Fruit fly (Drosophila melanogaster): Measurements from ENCODE around the gene CG13760.
"Not testable (repeated sequence)": the region's sequence is repeated elsewhere in the genome, so short reads cannot be mapped to it uniquely, and the experiment has no call there.

The CG13760 gene

dm6 chrX:2585055-2585715 is at the start of gene CG13760:
CG13760 (minus strand) TSS chrX:2585699.
- TF ChIP-seq CG8478 (optimal IDR thresholded peaks at IDR 0.05): no peak
- no peak for TF ChIP-seq usp (GFP tag; optimal IDR thresholded peaks at IDR 0.05)
- no peak for TF ChIP-seq psq (optimal IDR thresholded peaks at IDR 0.05)
- no peak for TF ChIP-seq EcR (GFP tag; optimal IDR thresholded peaks at IDR 0.05)
- TF ChIP-seq pan (optimal IDR thresholded peaks at IDR 0.05): no peak
- no peak for TF ChIP-seq Dll (optimal IDR thresholded peaks at IDR 0.05)

dm6 chrX:2635075-2635643 is 49.7 kb upstream of the CG13760 start:
- no peak for TF ChIP-seq CG8478 (optimal IDR thresholded peaks at IDR 0.05)
- no peak for TF ChIP-seq pan (optimal IDR thresholded peaks at IDR 0.05)
- TF ChIP-seq usp (GFP tag; optimal IDR thresholded peaks at IDR 0.05): no peak
- TF ChIP-seq Dll (optimal IDR thresholded peaks at IDR 0.05): no peak
- TF ChIP-seq psq (optimal IDR thresholded peaks at IDR 0.05): no peak
- no peak for TF ChIP-seq EcR (GFP tag; optimal IDR thresholded peaks at IDR 0.05)

- no peak for TF ChIP-seq pan (optimal IDR thresholded peaks at IDR 0.05)
- TF ChIP-seq CG8478 (optimal IDR thresholded peaks at IDR 0.05): peak; percentile 70
- no peak for TF ChIP-seq EcR (GFP tag; optimal IDR thresholded peaks at IDR 0.05)
These were observed 48.6 kb upstream of the CG13760 start, which contains the start of gene sgg for dm6 chrX:2633847-2634776. sgg (plus strand) TSS chrX:2633952.

- TF ChIP-seq EcR (GFP tag; optimal IDR thresholded peaks at IDR 0.05) (no peak), CG8478 (optimal IDR thresholded peaks at IDR 0.05) (no peak), Dll (optimal IDR thresholded peaks at IDR 0.05) (no peak), pan (optimal IDR thresholded peaks at IDR 0.05) (no peak), psq (optimal IDR thresholded peaks at IDR 0.05) (no peak), usp (GFP tag; optimal IDR thresholded peaks at IDR 0.05) (no peak)
These were observed 39.5 kb upstream of the CG13760 start for dm6 chrX:2625009-2625408.

dm6 chrX:2624525-2625006 is 39.1 kb upstream of the CG13760 start, which contains the start of the genes brv3 and Pi4KIIIalpha:
brv3 (minus strand) TSS chrX:2624575.
Pi4KIIIalpha (plus strand) TSS chrX:2624804.
- TF ChIP-seq CG8478 (optimal IDR thresholded peaks at IDR 0.05) (no peak), EcR (GFP tag; optimal IDR thresholded peaks at IDR 0.05) (no peak), usp (GFP tag; optimal IDR thresholded peaks at IDR 0.05) (no peak), pan (optimal IDR thresholded peaks at IDR 0.05) (no peak), psq (optimal IDR thresholded peaks at IDR 0.05) (no peak), Dll (optimal IDR thresholded peaks at IDR 0.05) (no peak)

- TF ChIP-seq CG8478 (optimal IDR thresholded peaks at IDR 0.05): no peak
- no peak for TF ChIP-seq pan (optimal IDR thresholded peaks at IDR 0.05)
- TF ChIP-seq Dll (optimal IDR thresholded peaks at IDR 0.05): no peak
- no peak for TF ChIP-seq psq (optimal IDR thresholded peaks at IDR 0.05)
- TF ChIP-seq EcR (GFP tag; optimal IDR thresholded peaks at IDR 0.05): no peak
These were observed 34.2 kb upstream of the CG13760 start, which contains the start of the genes Tsp3A and Seipin for dm6 chrX:2619651-2620050. Tsp3A (minus strand) TSS chrX:2619738. Seipin (plus strand) TSS chrX:2619799.

- TF ChIP-seq usp (GFP tag; optimal IDR thresholded peaks at IDR 0.05): no peak
- TF ChIP-seq EcR (GFP tag; optimal IDR thresholded peaks at IDR 0.05): no peak
- TF ChIP-seq psq (optimal IDR thresholded peaks at IDR 0.05): no peak
- no peak for TF ChIP-seq CG8478 (optimal IDR thresholded peaks at IDR 0.05)
- no peak for TF ChIP-seq Dll (optimal IDR thresholded peaks at IDR 0.05)
- no peak for TF ChIP-seq pan (optimal IDR thresholded peaks at IDR 0.05)
These were observed 31.9 kb upstream of the CG13760 start for dm6 chrX:2617417-2617816.

- not testable (repeated sequence) for TF ChIP-seq CG8478, pan, psq (optimal IDR thresholded peaks at IDR 0.05)
These were observed 24.7 kb upstream of the CG13760 start, which contains the start of gene eIF3g1 for dm6 chrX:2610236-2610635. eIF3g1 (minus strand) TSS chrX:2610336.

dm6 chrX:2608470-2609157 is 23.1 kb upstream of the CG13760 start, which contains the start of gene Smyd3:
Smyd3 (minus strand) TSS chrX:2608876.
- no peak for TF ChIP-seq EcR (GFP tag; optimal IDR thresholded peaks at IDR 0.05)
- TF ChIP-seq CG8478 (optimal IDR thresholded peaks at IDR 0.05): no peak
- TF ChIP-seq psq (optimal IDR thresholded peaks at IDR 0.05): no peak
- no peak for TF ChIP-seq pan (optimal IDR thresholded peaks at IDR 0.05)
- TF ChIP-seq Dll (optimal IDR thresholded peaks at IDR 0.05): no peak
- TF ChIP-seq usp (GFP tag; optimal IDR thresholded peaks at IDR 0.05): no peak

dm6 chrX:2603851-2604505 is 18.5 kb upstream of the CG13760 start, which contains the start of the genes Klp3A and Zw10:
Klp3A (minus strand) TSS chrX:2604052.
Zw10 (plus strand) TSS chrX:2604197.
- no peak for TF ChIP-seq usp (GFP tag; optimal IDR thresholded peaks at IDR 0.05)
- no peak for TF ChIP-seq Dll (optimal IDR thresholded peaks at IDR 0.05)
- no peak for TF ChIP-seq EcR (GFP tag; optimal IDR thresholded peaks at IDR 0.05)
- no peak for TF ChIP-seq psq (optimal IDR thresholded peaks at IDR 0.05)
- no peak for TF ChIP-seq pan (optimal IDR thresholded peaks at IDR 0.05)

- TF ChIP-seq EcR (GFP tag; optimal IDR thresholded peaks at IDR 0.05) (no peak), pan (optimal IDR thresholded peaks at IDR 0.05) (no peak), usp (GFP tag; optimal IDR thresholded peaks at IDR 0.05) (no peak), psq (optimal IDR thresholded peaks at IDR 0.05) (no peak), CG8478 (optimal IDR thresholded peaks at IDR 0.05) (no peak), Dll (optimal IDR thresholded peaks at IDR 0.05) (no peak)
These were observed 8.2 kb upstream of the CG13760 start for dm6 chrX:2593753-2594096.
